Fruit fly (Drosophila melanogaster): ENCODE measurements around the gene orb2.

The orb2 gene

DNA sequence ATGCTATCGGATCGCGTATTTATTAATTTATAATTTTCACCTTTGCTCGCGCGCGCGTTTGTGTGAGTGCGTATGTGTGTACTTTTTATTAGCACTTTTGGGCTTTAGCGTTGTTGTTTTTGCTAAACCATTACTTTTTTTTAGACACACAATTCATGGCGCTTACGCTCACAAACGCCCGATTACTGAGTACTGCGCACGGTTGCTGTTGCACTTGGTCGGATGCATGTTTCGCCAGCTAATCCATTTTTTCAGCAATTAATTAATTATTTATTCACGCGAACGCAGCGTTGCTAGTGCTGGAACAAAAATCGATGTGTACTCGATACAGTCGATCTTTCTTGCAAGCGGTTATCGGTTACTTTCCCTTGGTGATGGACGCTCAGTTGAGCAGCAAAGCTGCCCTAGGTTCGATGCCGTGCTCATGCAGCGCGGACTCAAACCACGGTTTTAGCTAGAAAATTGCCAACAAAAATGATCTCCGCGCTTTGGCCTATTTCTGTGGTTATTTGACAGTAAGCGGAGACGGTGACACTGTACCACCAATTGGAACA lies 43.5 kb upstream of the orb2 start, which contains the start of the genes smg and CG5087 (continued):
- peak; percentile 88 for TF ChIP-seq MBD-R2 (GFP tag; IDR thresholded peaks at IDR 0.05)
- peak; percentile 85; the same call in 1 of the 2 replicates for TF ChIP-seq CG42726 (GFP tag; IDR thresholded peaks at IDR 0.05; ENCODE audit: partially characterized antibody)
- TF ChIP-seq wek (GFP tag; optimal IDR thresholded peaks at IDR 0.05), result no peak
- TF ChIP-seq CG10267 (tag; optimal IDR thresholded peaks at IDR 0.05), result peak; percentile 78
- TF ChIP-seq oc (tag; optimal IDR thresholded peaks at IDR 0.05), result no peak
- TF ChIP-seq h (optimal IDR thresholded peaks at IDR 0.05), result no peak
- TF ChIP-seq sug (tag; optimal IDR thresholded peaks at IDR 0.05), result peak; percentile 50
- no peak for TF ChIP-seq tup (GFP tag; optimal IDR thresholded peaks at IDR 0.05)
- peak; percentile 94 for TF ChIP-seq Ets97D (GFP tag; optimal IDR thresholded peaks at IDR 0.05)
- peak; percentile 56; the same call in 2 of the 3 replicates for TF ChIP-seq zfh1 (GFP tag; IDR thresholded peaks at IDR 0.05)
- TF ChIP-seq nau (GFP tag; optimal IDR thresholded peaks at IDR 0.05), result no peak
- TF ChIP-seq inv (GFP tag; IDR thresholded peaks at IDR 0.05; ENCODE audit: partially characterized antibody), result peak; percentile 46; the same call in 1 of the 2 replicates
- TF ChIP-seq Nf-YA (GFP tag; IDR thresholded peaks at IDR 0.05), result no peak
- no peak for TF ChIP-seq Ssrp (tag; optimal IDR thresholded peaks at IDR 0.05)
- TF ChIP-seq Bteb2 (GFP tag; optimal IDR thresholded peaks at IDR 0.05), result peak; percentile 16
- TF ChIP-seq gt (GFP tag; IDR thresholded peaks at IDR 0.05), result no peak
- TF ChIP-seq Fer2 (tag; optimal IDR thresholded peaks at IDR 0.05), result no peak
- TF ChIP-seq ttk (GFP tag; IDR thresholded peaks at IDR 0.05), result no peak; the same call in 1 of the 2 replicates
- no peak for TF ChIP-seq fd64A (GFP tag; optimal IDR thresholded peaks at IDR 0.05)
- TF ChIP-seq CG18764 (GFP tag; optimal IDR thresholded peaks at IDR 0.05), result no peak
- TF ChIP-seq CG6175 (GFP tag; IDR thresholded peaks at IDR 0.05), result no peak
- peak; percentile 85 for TF ChIP-seq stwl (tag; optimal IDR thresholded peaks at IDR 0.05)
- no peak for TF ChIP-seq CG11696 (GFP tag; IDR thresholded peaks at IDR 0.05)
- TF ChIP-seq fd96Cb (tag; optimal IDR thresholded peaks at IDR 0.05), result no peak
- no peak for TF ChIP-seq CG10147 (GFP tag; optimal IDR thresholded peaks at IDR 0.05)
- no peak for TF ChIP-seq CG12236 (GFP tag; optimal IDR thresholded peaks at IDR 0.05)
- no peak for TF ChIP-seq CG18011 (GFP tag; optimal IDR thresholded peaks at IDR 0.05)
- TF ChIP-seq CG13775 (GFP tag; optimal IDR thresholded peaks at IDR 0.05), result no peak
- TF ChIP-seq caup (GFP tag; optimal IDR thresholded peaks at IDR 0.05; ENCODE audit: severe bottlenecking), result no peak
- no peak for TF ChIP-seq sima (GFP tag; optimal IDR thresholded peaks at IDR 0.05)
- peak; percentile 30 for TF ChIP-seq CG8290 (GFP tag; optimal IDR thresholded peaks at IDR 0.05)
- no peak for TF ChIP-seq CG8290 (tag; optimal IDR thresholded peaks at IDR 0.05)
- TF ChIP-seq CoRest (tag; optimal IDR thresholded peaks at IDR 0.05), result peak; percentile 62
- no peak for TF ChIP-seq CG4730 (GFP tag; IDR thresholded peaks at IDR 0.05)
- TF ChIP-seq CG17568 (GFP tag; optimal IDR thresholded peaks at IDR 0.05), result no peak
- TF ChIP-seq NK7.1 (GFP tag; optimal IDR thresholded peaks at IDR 0.05), result no peak
- TF ChIP-seq CG14667 (GFP tag; IDR thresholded peaks at IDR 0.05), result no peak
- TF ChIP-seq CG1647 (GFP tag; optimal IDR thresholded peaks at IDR 0.05), result peak; percentile 40
- peak; percentile 71 for TF ChIP-seq CTCF (GFP tag; optimal IDR thresholded peaks at IDR 0.05)
- peak; percentile 86 for TF ChIP-seq CG8924 (tag; optimal IDR thresholded peaks at IDR 0.05)
- no peak for TF ChIP-seq zen2 (GFP tag; IDR thresholded peaks at IDR 0.05; ENCODE audit: partially characterized antibody)
- peak; percentile 55 for TF ChIP-seq row (GFP tag; IDR thresholded peaks at IDR 0.05)
- TF ChIP-seq E2f1 (GFP tag; IDR thresholded peaks at IDR 0.05), result peak; percentile 14; the same call in 1 of the 2 replicates
- peak; percentile 71 for TF ChIP-seq NFAT (GFP tag; IDR thresholded peaks at IDR 0.05)
- TF ChIP-seq crol (GFP tag; IDR thresholded peaks at IDR 0.05), result no peak
- peak; percentile 14 for TF ChIP-seq BtbVII (GFP tag; optimal IDR thresholded peaks at IDR 0.05)
- peak; percentile 14 for TF ChIP-seq az2 (GFP tag; optimal IDR thresholded peaks at IDR 0.05)
- no peak; the same call in 2 of the 3 replicates for TF ChIP-seq CG34224 (GFP tag; IDR thresholded peaks at IDR 0.05; ENCODE audit: partially characterized antibody)
- TF ChIP-seq CG17612 (GFP tag; IDR thresholded peaks at IDR 0.05), result no peak
- TF ChIP-seq CG10431 (GFP tag; optimal IDR thresholded peaks at IDR 0.05), result no peak
- TF ChIP-seq Dfd (GFP tag; optimal IDR thresholded peaks at IDR 0.05), result no peak

Data from whole organism, embryonic.